Worm (Caenorhabditis elegans) whole organism, L1 larva: ENCODE results near the gene B0393.9.

Experiments
- C04F5.9 ChIP-seq: sonication (generic microtip); optimal IDR thresholded peaks from 2 replicates; lab custom pipeline; 2016; ENCODE audit warnings: missing genetic modification characterization, missing compliant biosample characterization
- C16A3.4 ChIP-seq: fragments of 150-350 bp; optimal IDR thresholded peaks from 2 replicates; lab custom pipeline; 2014; ENCODE audit warnings: missing biosample characterization, missing genetic modification characterization
- F16B12.6 ChIP-seq: fragments of 150-350 bp; optimal IDR thresholded peaks from 2 replicates; lab custom pipeline; 2014; ENCODE audit warnings: missing biosample characterization, missing genetic modification characterization
- Y116A8C.19 ChIP-seq: sonication (generic microtip); optimal IDR thresholded peaks from 2 replicates; lab custom pipeline; 2016; ENCODE audit warnings: missing compliant biosample characterization, missing genetic modification characterization, borderline replicate concordance
- aha-1 ChIP-seq: fragments of 150-350 bp; optimal IDR thresholded peaks from 2 replicates; lab custom pipeline; 2014; ENCODE audit warnings: missing biosample characterization, missing genetic modification characterization
- ama-1 ChIP-seq: fragments of 150-350 bp; optimal IDR thresholded peaks from 2 replicates; lab custom pipeline; 2014
- blmp-1 ChIP-seq: fragments of 150-350 bp; optimal IDR thresholded peaks from 2 replicates; lab custom pipeline; 2014; ENCODE audit warnings: missing biosample characterization, missing genetic modification characterization
- ceh-63 ChIP-seq: fragments of 200-800 bp; sonication (Bioruptor generic); optimal IDR thresholded peaks from 2 replicates; lab custom pipeline; 2018; ENCODE audit warnings: mild to moderate bottlenecking, missing genetic modification characterization, missing compliant biosample characterization
- ceh-82 ChIP-seq, 3 experiments: fragments of 150-350 bp in 1 of 3; sonication (generic microtip) in 2 of 3; optimal IDR thresholded peaks; 2 replicates each; lab custom pipeline; 2014 to 2017; ENCODE audit warnings: missing biosample characterization in 3 of 3, missing genetic modification characterization in 3 of 3
- dpl-1 ChIP-seq, 3 experiments: fragments of 150-350 bp in 2 of 3; sonication (generic microtip) in 1 of 3; optimal IDR thresholded peaks; 2 replicates each; lab custom pipeline; 2014 to 2017; ENCODE audit warnings: missing biosample characterization in 3 of 3, missing genetic modification characterization in 3 of 3, missing genetic modification reagents in 3 of 3
- dsc-1 ChIP-seq: sonication (generic microtip); optimal IDR thresholded peaks from 2 replicates; lab custom pipeline; 2016; ENCODE audit warnings: mild to moderate bottlenecking, missing genetic modification characterization, missing compliant biosample characterization
- efl-1 ChIP-seq, 4 experiments: fragments of 150-350 bp; optimal IDR thresholded peaks in 3 of 4; peaks in 1 of 4; 1 replicate in 1 of 4; 2 replicates in 3 of 4; lab custom pipeline; 2014; ENCODE audit warnings: missing biosample characterization in 2 of 4, missing genetic modification characterization in 2 of 4, missing genetic modification reagents in 2 of 4
- efl-3 ChIP-seq: fragments of 200-800 bp; sonication (Bioruptor generic); optimal IDR thresholded peaks from 2 replicates; lab custom pipeline; 2018; ENCODE audit warnings: mild to moderate bottlenecking, missing genetic modification characterization, missing compliant biosample characterization
- egl-13 ChIP-seq: sonication (generic microtip); optimal IDR thresholded peaks from 2 replicates; lab custom pipeline; 2016; ENCODE audit warnings: missing genotype, missing genetic modification reagents, missing genetic modification characterization, missing compliant biosample characterization
- egl-27 ChIP-seq, 2 experiments: fragments of 150-350 bp in 1 of 2; sonication (generic microtip); optimal IDR thresholded peaks; 3 replicates each; lab custom pipeline; 2017 to 2018; ENCODE audit warnings: missing biosample characterization in 2 of 2, missing genetic modification characterization in 2 of 2, missing genetic modification reagents in 2 of 2
- ets-5 ChIP-seq: fragments of 200-800 bp; sonication (Bioruptor generic); IDR thresholded peaks from 2 replicates; pipeline ENCODE4 v1.3.6; 2022; ENCODE audit warnings: missing genetic modification characterization, missing compliant biosample characterization
- fkh-10 ChIP-seq: sonication (generic microtip); optimal IDR thresholded peaks from 2 replicates; lab custom pipeline; 2017; ENCODE audit warnings: missing biosample characterization, missing genetic modification reagents, missing genetic modification characterization
- fkh-4 ChIP-seq: sonication (generic microtip); optimal IDR thresholded peaks from 2 replicates; lab custom pipeline; 2016; ENCODE audit warnings: missing compliant biosample characterization, missing genetic modification characterization, borderline replicate concordance
- fos-1 ChIP-seq: fragments of 150-350 bp; optimal IDR thresholded peaks from 2 replicates; lab custom pipeline; 2014; ENCODE audit warnings: missing biosample characterization, missing genetic modification characterization
- hpl-2 ChIP-seq: fragments of 150-350 bp; optimal IDR thresholded peaks from 2 replicates; lab custom pipeline; 2014; ENCODE audit warnings: missing biosample characterization, missing genetic modification reagents, missing genetic modification characterization
- lin-13 ChIP-seq: fragments of 150-350 bp; optimal IDR thresholded peaks from 2 replicates; lab custom pipeline; 2014; ENCODE audit warnings: missing biosample characterization, missing genetic modification reagents, missing genetic modification characterization
- lin-14 ChIP-seq: fragments of 200-800 bp; sonication (Bioruptor generic); optimal IDR thresholded peaks from 2 replicates; lab custom pipeline; 2018; ENCODE audit warnings: mild to moderate bottlenecking, missing genetic modification characterization, moderate library complexity, missing compliant biosample characterization
- lin-15B ChIP-seq: fragments of 150-350 bp; sonication (generic microtip); optimal IDR thresholded peaks from 3 replicates; lab custom pipeline; 2014; ENCODE audit warnings: missing biosample characterization, missing genetic modification characterization
- lin-35 ChIP-seq, 2 experiments: fragments of 150-350 bp; optimal IDR thresholded peaks; 2 replicates each; lab custom pipeline; 2014; ENCODE audit warnings: missing biosample characterization in 2 of 2, missing genetic modification characterization in 2 of 2, missing genetic modification reagents in 2 of 2
- lir-3 ChIP-seq: sonication (generic microtip); optimal IDR thresholded peaks from 2 replicates; lab custom pipeline; 2016; ENCODE audit warnings: mild to moderate bottlenecking, missing genetic modification characterization, moderate library complexity, missing compliant biosample characterization; ENCODE audit not compliant: poor library complexity
- lsy-2 ChIP-seq, 2 experiments: fragments of 150-350 bp; optimal IDR thresholded peaks; 2 replicates each; lab custom pipeline; 2014; ENCODE audit warnings: missing biosample characterization in 2 of 2, missing genetic modification characterization in 2 of 2
- mef-2 ChIP-seq: fragments of 150-350 bp; optimal IDR thresholded peaks from 2 replicates; lab custom pipeline; 2014; ENCODE audit warnings: missing biosample characterization, missing genetic modification characterization
- nhr-28 ChIP-seq: fragments of 150-350 bp; optimal IDR thresholded peaks from 2 replicates; lab custom pipeline; 2014; ENCODE audit warnings: missing biosample characterization, missing genetic modification characterization
- nhr-47 ChIP-seq: sonication (generic microtip); optimal IDR thresholded peaks from 2 replicates; lab custom pipeline; 2016; ENCODE audit warnings: mild to moderate bottlenecking, missing genetic modification characterization, moderate library complexity, missing compliant biosample characterization
- nhr-71 ChIP-seq: sonication (generic microtip); optimal IDR thresholded peaks from 2 replicates; lab custom pipeline; 2016; ENCODE audit warnings: mild to moderate bottlenecking, missing genetic modification characterization, moderate library complexity, missing compliant biosample characterization
- nhr-76 ChIP-seq: sonication (generic microtip); optimal IDR thresholded peaks from 2 replicates; lab custom pipeline; 2017; ENCODE audit warnings: missing biosample characterization, missing genetic modification characterization
- nhr-90 ChIP-seq: sonication (generic microtip); optimal IDR thresholded peaks from 2 replicates; lab custom pipeline; 2016; ENCODE audit warnings: mild to moderate bottlenecking, missing genetic modification characterization, missing compliant biosample characterization; ENCODE audit not compliant: poor library complexity
- pag-3 ChIP-seq: sonication (generic microtip); optimal IDR thresholded peaks from 2 replicates; lab custom pipeline; 2017; ENCODE audit warnings: missing genetic modification characterization, mild to moderate bottlenecking, missing compliant biosample characterization, antibody characterized with exemption, borderline replicate concordance; ENCODE audit not compliant: insufficient read depth
- pax-3 ChIP-seq: fragments of 200-800 bp; sonication (Bioruptor generic); optimal IDR thresholded peaks from 2 replicates; lab custom pipeline; 2018; ENCODE audit warnings: mild to moderate bottlenecking, missing genetic modification characterization, moderate library complexity, missing compliant biosample characterization
- skn-1 ChIP-seq: fragments of 150-350 bp; optimal IDR thresholded peaks from 2 replicates; lab custom pipeline; 2014; ENCODE audit warnings: missing biosample characterization, missing genetic modification characterization
- sox-4 ChIP-seq: sonication (generic microtip); optimal IDR thresholded peaks from 2 replicates; lab custom pipeline; 2016; ENCODE audit warnings: missing genetic modification characterization, missing compliant biosample characterization
- sptf-1 ChIP-seq: fragments of 150-350 bp; optimal IDR thresholded peaks from 2 replicates; lab custom pipeline; 2014; ENCODE audit warnings: missing biosample characterization, missing genetic modification characterization
- unc-130 ChIP-seq: fragments of 150-350 bp; optimal IDR thresholded peaks from 2 replicates; lab custom pipeline; 2017; ENCODE audit warnings: missing biosample characterization, missing genetic modification characterization, inconsistent platforms
- unc-98 ChIP-seq: fragments of 200-800 bp; sonication (Bioruptor generic); IDR thresholded peaks from 2 replicates; pipeline ENCODE4 v1.3.6; 2022; ENCODE audit warnings: missing genetic modification characterization, missing compliant biosample characterization
- ztf-4 ChIP-seq: fragments of 150-350 bp; optimal IDR thresholded peaks from 2 replicates; lab custom pipeline; 2014; ENCODE audit warnings: missing biosample characterization, missing genetic modification characterization

The B0393.9 gene

ce11 chrIII:4796039-4796438 lies 16.1 kb upstream of the B0393.9 start (continued):
- TF ChIP-seq fkh-4 (tag; lab: Kevin White, UChicago), result no peak
- TF ChIP-seq nhr-71, result peak; percentile 71
- TF ChIP-seq dsc-1 (tag; lab: Kevin White, UChicago), result no peak
- no peak for TF ChIP-seq ceh-63 (GFP tag; lab: Kevin White, UChicago)
- TF ChIP-seq egl-13 (tag; lab: Kevin White, UChicago), result no peak
- TF ChIP-seq fos-1, result peak; percentile 99
- TF ChIP-seq mef-2 (tag; lab: Kevin White, UChicago), result no peak
- TF ChIP-seq ceh-82 (tag; optimal IDR thresholded peaks at IDR 0.05; lab: Kevin White, UChicago), result peak; percentile 2 to 53 (median 49)
- TF ChIP-seq skn-1 (tag; lab: Kevin White, UChicago), result peak; percentile 27
- no peak for TF ChIP-seq pag-3 (tag; lab: Kevin White, UChicago)

- TF ChIP-seq ceh-82 (tag; optimal IDR thresholded peaks at IDR 0.05; lab: Kevin White, UChicago) (no peak), sptf-1 (tag; lab: Kevin White, UChicago) (no peak), nhr-90 (no peak), nhr-76 (tag; lab: Kevin White, UChicago) (no peak), C04F5.9 (tag; lab: Kevin White, UChicago) (no peak), Y116A8C.19 (no peak), lin-14 (GFP tag; lab: Kevin White, UChicago) (no peak), ama-1 (lab: Kevin White, UChicago) (no peak), efl-3 (GFP tag; lab: Kevin White, UChicago) (no peak), lir-3 (tag; lab: Kevin White, UChicago) (no peak), lin-15B (tag; lab: Kevin White, UChicago) (no peak), egl-27 (tag; optimal IDR thresholded peaks at IDR 0.05; lab: Kevin White, UChicago) (no peak), fkh-10 (no peak)
Measured at ce11 chrIII:4792560-4793136, 12.7 kb upstream of the B0393.9 start, which contains the start of gene mip-1. Gene mip-1, plus strand, starts transcription at chrIII:4793086.

- no peak for TF ChIP-seq nhr-28 (tag; lab: Kevin White, UChicago)
- no peak for TF ChIP-seq ceh-63 (GFP tag; lab: Kevin White, UChicago)
- no peak for TF ChIP-seq egl-13 (tag; lab: Kevin White, UChicago)
- TF ChIP-seq lin-35 (GFP tag; optimal IDR thresholded peaks at IDR 0.05; lab: Kevin White, UChicago), result peak; percentile 58 to 81
- TF ChIP-seq ama-1 (lab: Kevin White, UChicago), result no peak
- TF ChIP-seq nhr-71, result no peak
- TF ChIP-seq dpl-1 (GFP tag; optimal IDR thresholded peaks at IDR 0.05; lab: Kevin White, UChicago), result peak; percentile 68 to 85 (median 73)
- no peak for TF ChIP-seq lin-13 (GFP tag; lab: Kevin White, UChicago)
- TF ChIP-seq ztf-4 (tag; lab: Kevin White, UChicago), result no peak
- peak; percentile 16 to 70 for TF ChIP-seq efl-1 (optimal IDR thresholded peaks at IDR 0.05; lab: Kevin White, UChicago)
- TF ChIP-seq efl-1 (GFP tag; optimal IDR thresholded peaks at IDR 0.05 in 1 of 2; lab: Kevin White, UChicago), result peak; percentile 82 to 97
- TF ChIP-seq nhr-47, result no peak
- TF ChIP-seq pag-3 (tag; lab: Kevin White, UChicago), result no peak
- no peak for TF ChIP-seq ets-5 (GFP tag; lab: Robert Waterston, UW)
- no peak for TF ChIP-seq C16A3.4 (tag; lab: Kevin White, UChicago)
- TF ChIP-seq blmp-1 (tag; lab: Kevin White, UChicago), result peak; percentile 74
- peak in 1 of 2 experiments; percentile 56 for TF ChIP-seq lsy-2 (tag; optimal IDR thresholded peaks at IDR 0.05; lab: Kevin White, UChicago)
- no peak for TF ChIP-seq unc-130 (tag; lab: Kevin White, UChicago)
- no peak for TF ChIP-seq aha-1 (tag; lab: Kevin White, UChicago)
- no peak for TF ChIP-seq pax-3 (tag; lab: Kevin White, UChicago)
- no peak for TF ChIP-seq sox-4 (tag; lab: Kevin White, UChicago)
- TF ChIP-seq unc-98 (GFP tag; lab: Robert Waterston, UW), result no peak
- TF ChIP-seq hpl-2 (GFP tag; lab: Kevin White, UChicago), result no peak
- peak; percentile 80 for TF ChIP-seq F16B12.6 (tag; lab: Kevin White, UChicago)
- no peak for TF ChIP-seq lin-14 (GFP tag; lab: Kevin White, UChicago)
- TF ChIP-seq, all 84 proteins: peak for 6
Measured at ce11 chrIII:4785714-4786113, 5.8 kb upstream of the B0393.9 start, which contains the start of gene mel-28. Gene mel-28, plus strand, starts transcription at chrIII:4786080.
